Fruit fly (Drosophila melanogaster) whole organism, prepupa: ENCODE measurements around the gene Ubx.

Source experiments
- CG11294 ChIP-seq: fragments of 200-800 bp; sonication (Bioruptor generic); IDR thresholded peaks from 2 replicates; pipeline ENCODE4 v1.3.6; 2022; ENCODE audit warnings: missing biosample characterization, missing genetic modification characterization
- CG11902 ChIP-seq: fragments of 200-800 bp; sonication (Bioruptor generic); optimal IDR thresholded peaks from 3 replicates; lab custom pipeline; 2016; ENCODE audit warnings: missing biosample characterization, missing genetic modification characterization
- CG16779 ChIP-seq: fragments of 200-800 bp; sonication (Bioruptor generic); optimal IDR thresholded peaks from 3 replicates; lab custom pipeline; 2017; ENCODE audit warnings: missing biosample characterization, mild to moderate bottlenecking, missing genetic modification characterization
- CG31627 ChIP-seq: fragments of 200-800 bp; sonication (Bioruptor generic); optimal IDR thresholded peaks from 3 replicates; lab custom pipeline; 2016; ENCODE audit warnings: missing biosample characterization, missing genetic modification characterization
- CG32006 ChIP-seq: fragments of 200-800 bp; sonication (Bioruptor generic); optimal IDR thresholded peaks from 3 replicates; lab custom pipeline; 2017; ENCODE audit warnings: missing biosample characterization, mild to moderate bottlenecking, missing genetic modification characterization
- CG7368 ChIP-seq: fragments of 200-800 bp; sonication (Bioruptor generic); optimal IDR thresholded peaks from 3 replicates; lab custom pipeline; 2016; ENCODE audit warnings: missing biosample characterization, missing genetic modification characterization
- CG8319 ChIP-seq: fragments of 200-800 bp; sonication (Bioruptor generic); optimal IDR thresholded peaks from 3 replicates; lab custom pipeline; 2016; ENCODE audit warnings: missing biosample characterization, missing genetic modification characterization
- CG8632 ChIP-seq: fragments of 200-800 bp; sonication (Bioruptor generic); optimal IDR thresholded peaks from 3 replicates; lab custom pipeline; 2016; ENCODE audit warnings: missing biosample characterization, missing genetic modification characterization
- Hr38 ChIP-seq: sonication (Bioruptor generic); optimal IDR thresholded peaks from 2 replicates; lab custom pipeline; 2016; ENCODE audit warnings: missing biosample characterization, missing genetic modification characterization
- Hr4 ChIP-seq: fragments of 200-800 bp; sonication (Bioruptor generic); optimal IDR thresholded peaks from 3 replicates; lab custom pipeline; 2016; ENCODE audit warnings: missing biosample characterization, missing genetic modification characterization
- Lpt ChIP-seq: fragments of 200-800 bp; sonication (Bioruptor generic); optimal IDR thresholded peaks from 3 replicates; lab custom pipeline; 2016; ENCODE audit warnings: missing biosample characterization, missing genetic modification characterization
- Met ChIP-seq: fragments of 200-800 bp; sonication (Bioruptor generic); optimal IDR thresholded peaks from 3 replicates; lab custom pipeline; 2016; ENCODE audit warnings: missing biosample characterization, missing genetic modification characterization
- pdm3 ChIP-seq: fragments of 200-800 bp; sonication (Bioruptor generic); optimal IDR thresholded peaks from 3 replicates; lab custom pipeline; 2016; ENCODE audit warnings: missing biosample characterization, missing genetic modification characterization
- vri ChIP-seq: fragments of 200-800 bp; sonication (Bioruptor generic); optimal IDR thresholded peaks from 3 replicates; lab custom pipeline; 2016; ENCODE audit warnings: missing biosample characterization, mild to moderate bottlenecking, missing genetic modification characterization

DNA sequence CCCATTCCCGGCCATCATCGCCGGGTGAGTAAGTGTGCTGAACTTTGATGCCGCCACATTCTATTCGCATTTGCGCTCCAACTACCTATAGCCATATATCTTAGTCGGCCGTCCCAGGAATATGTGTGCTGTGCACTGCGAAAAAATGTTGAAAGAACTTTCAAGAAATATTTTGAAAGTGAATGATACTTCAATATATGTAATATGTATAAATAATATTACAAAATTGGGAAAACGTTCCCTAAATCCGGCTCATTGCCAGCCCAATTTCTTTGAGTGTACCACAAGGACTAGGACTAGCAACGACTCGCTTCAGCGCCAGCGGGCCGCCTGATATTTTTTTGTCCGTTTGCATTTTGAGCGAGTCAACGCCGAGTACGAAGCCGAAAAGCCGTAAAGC is 61.0 kb downstream of the Ubx start:
- TF ChIP-seq Hr4 (GFP tag; lab: Kevin White, UChicago) (no peak), CG11902 (GFP tag; lab: Kevin White, UChicago) (no peak), CG16779 (tag; lab: Kevin White, UChicago) (no peak), vri (no peak), CG8632 (GFP tag; lab: Kevin White, UChicago) (no peak), CG8319 (GFP tag; lab: Kevin White, UChicago) (no peak), CG7368 (GFP tag; lab: Kevin White, UChicago) (no peak), pdm3 (GFP tag; lab: Kevin White, UChicago) (no peak), CG11294 (GFP tag; lab: Robert Waterston, UW) (no peak), CG32006 (peak; percentile 12), Lpt (GFP tag; lab: Kevin White, UChicago) (no peak), Hr38 (GFP tag; lab: Kevin White, UChicago) (no peak), CG31627 (no peak), Met (GFP tag; lab: Kevin White, UChicago) (no peak)
